Fruit fly (Drosophila melanogaster): Measurements from ENCODE around the gene CG33493.

- TF ChIP-seq tgo (GFP tag; IDR thresholded peaks at IDR 0.05) (peak; percentile 29; the same call in 1 of the 3 replicates), Hsf (GFP tag; optimal IDR thresholded peaks at IDR 0.05) (peak; percentile 22), Mrtf (GFP tag; IDR thresholded peaks at IDR 0.05) (no peak), insv (GFP tag; optimal IDR thresholded peaks at IDR 0.05) (no peak), CG11723 (GFP tag; optimal IDR thresholded peaks at IDR 0.05) (peak; percentile 70), lilli (GFP tag; optimal IDR thresholded peaks at IDR 0.05) (peak; percentile 34), CG17385 (GFP tag; optimal IDR thresholded peaks at IDR 0.05) (peak; percentile 44), sima (GFP tag; optimal IDR thresholded peaks at IDR 0.05) (peak; percentile 19), Hr78 (GFP tag; optimal IDR thresholded peaks at IDR 0.05) (peak in 1 of 2 experiments; percentile 34), CG6683 (GFP tag; optimal IDR thresholded peaks at IDR 0.05) (peak; percentile 58), Dp (GFP tag; optimal IDR thresholded peaks at IDR 0.05) (no peak), kah (GFP tag; optimal IDR thresholded peaks at IDR 0.05) (peak; percentile 4)
These were observed 36.3 kb downstream of the CG33493 start for dm6 chr3L:10656451-10657198.

All from whole organism, embryonic.